Worm (Caenorhabditis elegans) whole organism, mixed stage, embryonic: Measurements from ENCODE around the gene Y46G5A.7.

Experiments
- M03D4.4 ChIP-seq: sonication (generic microtip); optimal IDR thresholded peaks from 2 replicates; lab custom pipeline; 2017; ENCODE audit warnings: mild to moderate bottlenecking, missing genetic modification characterization, missing compliant biosample characterization
- bed-3 ChIP-seq: fragments of 200-800 bp; sonication (Bioruptor generic); optimal IDR thresholded peaks from 3 replicates; lab custom pipeline; 2018; ENCODE audit warnings: mild to moderate bottlenecking, missing genetic modification characterization, moderate library complexity, missing compliant biosample characterization
- blmp-1 ChIP-seq: fragments of 150-350 bp; optimal IDR thresholded peaks from 2 replicates; lab custom pipeline; 2014; ENCODE audit warnings: missing biosample characterization, missing genetic modification characterization
- ceh-39 ChIP-seq: fragments of 150-350 bp; optimal IDR thresholded peaks from 2 replicates; lab custom pipeline; 2014; ENCODE audit warnings: missing biosample characterization, missing genetic modification characterization
- ceh-43 ChIP-seq: fragments of 200-800 bp; sonication (Bioruptor generic); optimal IDR thresholded peaks from 2 replicates; lab custom pipeline; 2018; ENCODE audit warnings: mild to moderate bottlenecking, missing genetic modification characterization, moderate library complexity, missing compliant biosample characterization
- ceh-83 ChIP-seq: fragments of 200-800 bp; sonication (Bioruptor generic); optimal IDR thresholded peaks from 2 replicates; lab custom pipeline; 2018; ENCODE audit warnings: mild to moderate bottlenecking, missing genetic modification characterization, missing compliant biosample characterization
- ces-1 ChIP-seq: fragments of 150-350 bp; optimal IDR thresholded peaks from 2 replicates; lab custom pipeline; 2014; ENCODE audit warnings: missing biosample characterization, missing genetic modification reagents, missing genetic modification characterization
- cnd-1 ChIP-seq: fragments of 200-800 bp; sonication (Bioruptor generic); optimal IDR thresholded peaks from 2 replicates; lab custom pipeline; 2018; ENCODE audit warnings: mild to moderate bottlenecking, missing genetic modification characterization, missing compliant biosample characterization
- drap-1 ChIP-seq: fragments of 200-800 bp; sonication (Bioruptor generic); optimal IDR thresholded peaks from 3 replicates; lab custom pipeline; 2018; ENCODE audit warnings: mild to moderate bottlenecking, missing genetic modification characterization, missing compliant biosample characterization
- elt-1 ChIP-seq: sonication (generic microtip); optimal IDR thresholded peaks from 2 replicates; lab custom pipeline; 2017; ENCODE audit warnings: missing genetic modification characterization, mild to moderate bottlenecking, missing compliant biosample characterization, antibody characterized with exemption, moderate library complexity, borderline replicate concordance; ENCODE audit not compliant: insufficient read depth
- flh-1 ChIP-seq: fragments of 200-800 bp; sonication (Bioruptor generic); optimal IDR thresholded peaks from 2 replicates; lab custom pipeline; 2018; ENCODE audit warnings: mild to moderate bottlenecking, missing genetic modification characterization, moderate library complexity, missing compliant biosample characterization
- ham-2 ChIP-seq: fragments of 200-800 bp; sonication (Bioruptor generic); optimal IDR thresholded peaks from 2 replicates; lab custom pipeline; 2018; ENCODE audit warnings: mild to moderate bottlenecking, missing genetic modification characterization, missing compliant biosample characterization
- hlh-1 ChIP-seq: fragments of 150-350 bp; optimal IDR thresholded peaks from 2 replicates; lab custom pipeline; 2014; ENCODE audit warnings: missing biosample characterization, missing genetic modification reagents, missing genetic modification characterization
- lin-13 ChIP-seq: fragments of 150-350 bp; optimal IDR thresholded peaks from 2 replicates; lab custom pipeline; 2014; ENCODE audit warnings: missing biosample characterization, missing genetic modification characterization
- lin-32 ChIP-seq: fragments of 200-800 bp; sonication (Bioruptor generic); optimal IDR thresholded peaks from 2 replicates; lab custom pipeline; 2018; ENCODE audit warnings: mild to moderate bottlenecking, missing genetic modification characterization, missing compliant biosample characterization
- mab-5 ChIP-seq: fragments of 150-350 bp; optimal IDR thresholded peaks from 2 replicates; lab custom pipeline; 2014; ENCODE audit warnings: missing biosample characterization, missing genetic modification characterization
- mep-1 ChIP-seq: fragments of 150-350 bp; optimal IDR thresholded peaks from 2 replicates; lab custom pipeline; 2017; ENCODE audit warnings: missing biosample characterization, missing genetic modification reagents, missing genetic modification characterization, inconsistent platforms
- mls-2 ChIP-seq: sonication (generic microtip); optimal IDR thresholded peaks from 2 replicates; lab custom pipeline; 2016; ENCODE audit warnings: mild to moderate bottlenecking, missing genetic modification characterization, moderate library complexity, missing compliant biosample characterization
- nhr-12 ChIP-seq: fragments of 150-350 bp; optimal IDR thresholded peaks from 2 replicates; lab custom pipeline; 2014; ENCODE audit warnings: missing biosample characterization, missing genetic modification characterization
- nhr-2 ChIP-seq: fragments of 150-350 bp; optimal IDR thresholded peaks from 2 replicates; lab custom pipeline; 2014; ENCODE audit warnings: missing biosample characterization, missing genetic modification characterization
- nhr-237 ChIP-seq: fragments of 150-350 bp; optimal IDR thresholded peaks from 2 replicates; lab custom pipeline; 2014; ENCODE audit warnings: missing biosample characterization, missing genetic modification characterization
- nhr-28 ChIP-seq: fragments of 150-350 bp; optimal IDR thresholded peaks from 2 replicates; lab custom pipeline; 2014; ENCODE audit warnings: missing biosample characterization, missing genetic modification characterization
- pha-4 ChIP-seq: fragments of 150-350 bp; optimal IDR thresholded peaks from 2 replicates; lab custom pipeline; 2018; ENCODE audit warnings: missing biosample characterization, missing genetic modification reagents, missing genetic modification characterization
- sem-2 ChIP-seq: fragments of 200-800 bp; sonication (Bioruptor generic); optimal IDR thresholded peaks from 2 replicates; lab custom pipeline; 2018; ENCODE audit warnings: mild to moderate bottlenecking, missing genetic modification characterization, missing compliant biosample characterization
- snpc-4 ChIP-seq: fragments of 150-350 bp; optimal IDR thresholded peaks from 2 replicates; lab custom pipeline; 2014; ENCODE audit warnings: missing biosample characterization, missing genetic modification characterization
- sptf-1 ChIP-seq: sonication (generic microtip); optimal IDR thresholded peaks from 2 replicates; lab custom pipeline; 2017; ENCODE audit warnings: mild to moderate bottlenecking, missing genetic modification characterization, moderate library complexity, missing compliant biosample characterization
- tbx-8 ChIP-seq: fragments of 200-800 bp; sonication (Bioruptor generic); optimal IDR thresholded peaks from 2 replicates; lab custom pipeline; 2018; ENCODE audit warnings: mild to moderate bottlenecking, missing genetic modification characterization, moderate library complexity, missing compliant biosample characterization
- unc-39 ChIP-seq: fragments of 150-350 bp; optimal IDR thresholded peaks from 2 replicates; lab custom pipeline; 2014; ENCODE audit warnings: missing biosample characterization, missing genetic modification characterization
- unc-62 ChIP-seq: fragments of 150-350 bp; optimal IDR thresholded peaks from 2 replicates; lab custom pipeline; 2014; ENCODE audit warnings: missing biosample characterization, missing genetic modification reagents, missing genetic modification characterization
- zip-8 ChIP-seq: fragments of 150-350 bp; optimal IDR thresholded peaks from 2 replicates; lab custom pipeline; 2014; ENCODE audit warnings: missing biosample characterization, missing genetic modification characterization
- ztf-11 ChIP-seq: fragments of 150-350 bp; optimal IDR thresholded peaks from 2 replicates; lab custom pipeline; 2014; ENCODE audit warnings: missing biosample characterization, missing genetic modification characterization

Y46G5A.7 gene

ce11 chrII:12729952-12730351 lies 26.2 kb downstream of the Y46G5A.7 start:
- no peak for TF ChIP-seq bed-3 (GFP tag; lab: Kevin White, UChicago)

- TF ChIP-seq ceh-39 = no peak
- TF ChIP-seq ces-1 (GFP tag; lab: Kevin White, UChicago) = no peak
- no peak for TF ChIP-seq M03D4.4 (tag; lab: Kevin White, UChicago)
- TF ChIP-seq nhr-12 (tag; lab: Kevin White, UChicago) = no peak
- no peak for TF ChIP-seq ceh-43
- no peak for TF ChIP-seq pha-4 (tag; lab: Kevin White, UChicago)
- no peak for TF ChIP-seq nhr-2 (tag; lab: Kevin White, UChicago)
- TF ChIP-seq ham-2 (GFP tag; lab: Kevin White, UChicago) = no peak
- no peak for TF ChIP-seq elt-1
- no peak for TF ChIP-seq unc-62 (GFP tag; lab: Kevin White, UChicago)
- no peak for TF ChIP-seq hlh-1 (tag; lab: Kevin White, UChicago)
- no peak for TF ChIP-seq ceh-83 (GFP tag; lab: Kevin White, UChicago)
- TF ChIP-seq lin-32 (GFP tag; lab: Kevin White, UChicago) = no peak
- TF ChIP-seq sem-2 (GFP tag; lab: Kevin White, UChicago) = no peak
- TF ChIP-seq snpc-4 (tag; lab: Kevin White, UChicago) = no peak
- TF ChIP-seq zip-8 (tag; lab: Kevin White, UChicago) = no peak
- no peak for TF ChIP-seq drap-1 (GFP tag; lab: Kevin White, UChicago)
- no peak for TF ChIP-seq ztf-11 (tag; lab: Kevin White, UChicago)
These were observed 27.5 kb downstream of the Y46G5A.7 start for ce11 chrII:12728608-12729007.

ce11 chrII:12727871-12728270 lies 28.3 kb downstream of the Y46G5A.7 start:
- no peak for TF ChIP-seq ham-2 (GFP tag; lab: Kevin White, UChicago)
- TF ChIP-seq cnd-1 (tag; lab: Kevin White, UChicago) = no peak
- TF ChIP-seq lin-32 (GFP tag; lab: Kevin White, UChicago) = no peak
- no peak for TF ChIP-seq nhr-28
- TF ChIP-seq unc-39 = no peak
- TF ChIP-seq M03D4.4 (tag; lab: Kevin White, UChicago) = no peak
- TF ChIP-seq nhr-12 (tag; lab: Kevin White, UChicago) = no peak
- no peak for TF ChIP-seq ztf-11 (tag; lab: Kevin White, UChicago)
- no peak for TF ChIP-seq hlh-1 (tag; lab: Kevin White, UChicago)
- no peak for TF ChIP-seq mab-5 (tag; lab: Kevin White, UChicago)
- no peak for TF ChIP-seq sem-2 (GFP tag; lab: Kevin White, UChicago)
- TF ChIP-seq mep-1 (tag; lab: Kevin White, UChicago) = no peak

- TF ChIP-seq elt-1 (no peak), nhr-12 (tag; lab: Kevin White, UChicago) (no peak), cnd-1 (tag; lab: Kevin White, UChicago) (no peak), nhr-28 (no peak), lin-32 (GFP tag; lab: Kevin White, UChicago) (no peak), mls-2 (no peak), pha-4 (tag; lab: Kevin White, UChicago) (no peak), nhr-237 (tag; lab: Kevin White, UChicago) (no peak), tbx-8 (GFP tag; lab: Kevin White, UChicago) (no peak), sptf-1 (tag; lab: Kevin White, UChicago) (no peak)
These were observed 29.4 kb downstream of the Y46G5A.7 start for ce11 chrII:12726704-12727103.

ce11 chrII:12722685-12723287 lies 33.3 kb downstream of the Y46G5A.7 start:
- TF ChIP-seq blmp-1 (tag; lab: Kevin White, UChicago) (no peak), flh-1 (GFP tag; lab: Kevin White, UChicago) (no peak), ztf-11 (tag; lab: Kevin White, UChicago) (no peak), lin-13 (tag; lab: Kevin White, UChicago) (no peak), tbx-8 (GFP tag; lab: Kevin White, UChicago) (no peak), ceh-43 (no peak)
